Fruit fly (Drosophila melanogaster): ENCODE measurements around the gene CG43051.

DNA sequence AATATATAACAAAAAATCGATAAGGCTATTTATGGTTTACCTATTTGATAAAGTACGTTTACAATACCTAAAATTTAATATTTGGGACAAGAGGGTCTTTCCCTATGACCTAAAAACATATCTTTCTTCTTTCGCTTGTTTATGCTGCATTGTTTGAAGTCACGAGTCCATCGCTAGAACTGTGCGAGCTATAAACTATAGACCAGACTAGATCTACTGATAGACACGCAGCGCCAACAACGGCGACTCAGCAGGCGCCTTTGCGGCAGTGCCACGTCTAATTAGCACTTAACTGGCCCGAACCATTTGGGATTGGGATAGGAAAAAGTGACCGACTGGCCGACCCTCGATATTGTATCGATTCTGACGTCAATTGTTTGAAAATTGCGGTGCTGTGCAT is 34.8 kb upstream of the CG43051 start:
- TF ChIP-seq N (GFP tag; optimal IDR thresholded peaks at IDR 0.05) (no peak), psq (GFP tag; optimal IDR thresholded peaks at IDR 0.05) (no peak), h (GFP tag; optimal IDR thresholded peaks at IDR 0.05) (no peak), br (GFP tag; optimal IDR thresholded peaks at IDR 0.05) (no peak), jim (GFP tag; optimal IDR thresholded peaks at IDR 0.05) (no peak), lola (GFP tag; optimal IDR thresholded peaks at IDR 0.05) (no peak), Dfd (GFP tag; optimal IDR thresholded peaks at IDR 0.05) (no peak), fru (GFP tag; optimal IDR thresholded peaks at IDR 0.05) (no peak), sv (GFP tag; optimal IDR thresholded peaks at IDR 0.05) (no peak), usp (GFP tag; optimal IDR thresholded peaks at IDR 0.05) (no peak)

All from whole organism, wandering third instar larva.